Worm (Caenorhabditis elegans) whole organism, L4/young adult: ENCODE measurements around the gene ZC477.3.

Source experiments
- W03F9.2 ChIP-seq: fragments of 150-350 bp; optimal IDR thresholded peaks from 2 replicates; lab custom pipeline; 2014; ENCODE audit warnings: missing biosample characterization, missing genetic modification characterization
- dao-5 ChIP-seq: sonication (generic microtip); optimal IDR thresholded peaks from 2 replicates; lab custom pipeline; 2016; ENCODE audit warnings: missing genotype, missing genetic modification characterization, moderate library complexity, missing compliant biosample characterization
- him-1 ChIP-seq: sonication (generic microtip); optimal IDR thresholded peaks from 2 replicates; lab custom pipeline; 2016; ENCODE audit warnings: missing genotype, missing genetic modification reagents, missing genetic modification characterization, missing compliant biosample characterization

DNA sequence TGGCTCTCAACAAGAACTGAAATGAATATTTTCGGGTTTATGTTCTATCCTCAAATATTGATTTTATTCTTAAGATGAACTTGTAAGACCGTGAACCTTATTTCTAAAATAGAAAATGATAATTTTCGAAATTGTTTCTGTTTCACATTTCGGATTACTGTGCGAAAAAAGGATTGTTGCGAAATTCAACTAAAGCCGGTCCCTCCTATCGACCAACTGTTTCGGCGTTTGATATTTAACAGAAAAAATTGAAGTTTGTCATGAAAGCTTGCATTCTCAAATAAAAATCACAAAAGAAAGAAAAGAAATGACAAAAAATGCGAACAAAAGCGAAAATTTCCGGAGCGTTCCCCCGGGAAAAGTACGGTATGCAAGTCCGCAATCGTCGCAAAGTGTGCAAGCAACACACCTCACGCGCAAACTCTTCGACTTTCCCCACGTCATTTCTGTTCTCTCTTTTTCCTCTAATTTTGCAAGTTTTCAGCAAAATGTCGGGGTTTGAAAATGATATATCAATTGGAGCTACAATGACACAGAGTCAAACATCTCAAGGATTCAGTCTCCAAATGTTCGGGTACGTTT, 45.8 kb downstream of the ZC477.3 start, which contains the start of gene C34D4.4:
- TF ChIP-seq W03F9.2 (tag; lab: Kevin White, UChicago), result no peak
- no peak for TF ChIP-seq him-1 (tag; lab: Kevin White, UChicago)
- no peak for TF ChIP-seq dao-5 (tag; lab: Kevin White, UChicago)
